Fruit fly (Drosophila melanogaster) whole organism, prepupa: ENCODE data around the gene bip1.
A peak's percentile ranks its signal among the peaks of the same experiment; 100 is the strongest.

Experiments used
- CG3032 ChIP-seq: fragments of 200-800 bp; optimal IDR thresholded peaks from 2 replicates; lab custom pipeline; 2019; ENCODE audit warnings: missing biosample characterization, mild to moderate bottlenecking, missing genetic modification characterization, moderate library complexity
- Ets21C ChIP-seq: fragments of 200-800 bp; sonication (Bioruptor generic); optimal IDR thresholded peaks from 3 replicates; lab custom pipeline; 2016; ENCODE audit warnings: missing biosample characterization, missing genetic modification characterization
- Smox ChIP-seq: fragments of 200-800 bp; sonication (Bioruptor generic); optimal IDR thresholded peaks from 3 replicates; lab custom pipeline; 2016; ENCODE audit warnings: missing biosample characterization, missing genetic modification characterization
- Sox102F ChIP-seq: fragments of 200-800 bp; sonication (Bioruptor generic); optimal IDR thresholded peaks from 2 replicates; lab custom pipeline; 2016; ENCODE audit warnings: missing biosample characterization, mild to moderate bottlenecking, missing genetic modification characterization
- cyc ChIP-seq: fragments of 200-800 bp; sonication (Bioruptor generic); optimal IDR thresholded peaks from 3 replicates; lab custom pipeline; 2016; ENCODE audit warnings: missing biosample characterization, missing genetic modification characterization

- TF ChIP-seq Sox102F (GFP tag; lab: Kevin White, UChicago) (no peak), CG3032 (tag; lab: Kevin White, UChicago) (no peak), Smox (GFP tag; lab: Kevin White, UChicago) (no peak), cyc (peak; percentile 20), Ets21C (no peak)
These were observed 29.2 kb downstream of the bip1 start for dm6 chr3L:8029194-8029747.
